Worm (Caenorhabditis elegans): Measurements from ENCODE around the gene sre-44.

DNA sequence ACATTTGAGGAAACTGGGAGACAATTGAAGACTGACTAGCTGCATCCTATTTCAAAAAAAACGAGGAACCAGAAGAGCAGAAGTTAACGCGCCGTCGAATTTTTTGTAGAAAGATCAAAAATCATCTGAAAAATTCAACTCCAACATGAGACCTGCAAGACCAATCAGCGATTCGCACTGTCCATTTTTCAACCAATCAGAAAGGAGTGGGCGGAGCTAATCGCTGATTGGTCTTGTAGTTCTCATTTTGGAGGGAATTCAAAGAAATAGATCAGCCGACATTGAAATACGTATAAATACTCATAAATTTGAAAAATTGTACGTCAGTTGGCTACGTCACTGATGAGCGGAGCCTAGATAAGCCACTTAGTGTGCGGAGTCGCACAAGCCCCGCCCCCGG, 41.8 kb upstream of the sre-44 start:
- TF ChIP-seq unc-62 (GFP tag; optimal IDR thresholded peaks at IDR 0.05) (no peak), snpc-4 (tag; optimal IDR thresholded peaks at IDR 0.05) (no peak), nhr-12 (tag; optimal IDR thresholded peaks at IDR 0.05) (no peak), lin-13 (tag; optimal IDR thresholded peaks at IDR 0.05) (no peak), unc-120 (tag; optimal IDR thresholded peaks at IDR 0.05; ENCODE audit: poor library complexity, severe bottlenecking) (no peak), pha-4 (tag; optimal IDR thresholded peaks at IDR 0.05) (no peak), elt-3 (tag; optimal IDR thresholded peaks at IDR 0.05) (no peak), nhr-28 (tag; optimal IDR thresholded peaks at IDR 0.05) (no peak), lsy-2 (tag; optimal IDR thresholded peaks at IDR 0.05) (no peak)

All from whole organism, mixed stage, embryonic.